Fruit fly (Drosophila melanogaster) whole organism, embryonic: Measurements from ENCODE around the gene CG11178.

ENCODE experiments used
- Aef1 ChIP-seq: fragments of 200-800 bp; sonication (Bioruptor generic); IDR thresholded peaks from 3 replicates; pipeline ENCODE4 v1.3.6; 2022; ENCODE audit warnings: missing biosample characterization, missing genetic modification characterization
- CG10979 ChIP-seq: fragments of 200-800 bp; sonication (Bioruptor generic); optimal IDR thresholded peaks from 2 replicates; lab custom pipeline; 2018; ENCODE audit warnings: missing biosample characterization, mild to moderate bottlenecking, missing genetic modification characterization, moderate library complexity
- CG11504 ChIP-seq: fragments of 200-800 bp; sonication (Bioruptor generic); optimal IDR thresholded peaks from 3 replicates; lab custom pipeline; 2019; ENCODE audit warnings: missing biosample characterization, mild to moderate bottlenecking, missing genetic modification characterization, moderate library complexity
- CG11695 ChIP-seq: fragments of 200-800 bp; sonication (Bioruptor generic); IDR thresholded peaks from 3 replicates; pipeline ENCODE4 v1.3.6; 2022; ENCODE audit warnings: missing biosample characterization, missing genetic modification characterization
- CG17568 ChIP-seq: fragments of 200-800 bp; sonication (Bioruptor generic); optimal IDR thresholded peaks from 2 replicates; lab custom pipeline; 2018; ENCODE audit warnings: missing biosample characterization, mild to moderate bottlenecking, missing genetic modification characterization, moderate library complexity
- CG17829 ChIP-seq: fragments of 200-800 bp; optimal IDR thresholded peaks from 2 replicates; lab custom pipeline; 2019; ENCODE audit warnings: missing biosample characterization, mild to moderate bottlenecking, missing genetic modification characterization, moderate library complexity
- CG1832 ChIP-seq: fragments of 200-800 bp; sonication (Bioruptor generic); optimal IDR thresholded peaks from 2 replicates; lab custom pipeline; 2017; ENCODE audit warnings: missing biosample characterization, mild to moderate bottlenecking, missing genetic modification characterization, inconsistent platforms
- CG2116 ChIP-seq: fragments of 200-800 bp; sonication (Bioruptor generic); optimal IDR thresholded peaks from 3 replicates; lab custom pipeline; 2018; ENCODE audit warnings: missing biosample characterization, mild to moderate bottlenecking, missing genetic modification characterization
- CG2199 ChIP-seq: fragments of 200-800 bp; sonication (Bioruptor generic); IDR thresholded peaks from 3 replicates; pipeline ENCODE4 v1.3.6; 2022; ENCODE audit warnings: missing biosample characterization, missing genetic modification characterization
- CG31224 ChIP-seq: fragments of 200-800 bp; sonication (Bioruptor generic); IDR thresholded peaks from 2 replicates; pipeline ENCODE4 v1.3.6; 2022; ENCODE audit warnings: missing biosample characterization, missing genetic modification characterization
- CG33557 ChIP-seq: fragments of 200-800 bp; sonication (Bioruptor generic); optimal IDR thresholded peaks from 2 replicates; lab custom pipeline; 2019; ENCODE audit warnings: missing biosample characterization, mild to moderate bottlenecking, missing genetic modification characterization, moderate library complexity
- CG34422 ChIP-seq: fragments of 200-800 bp; sonication (Bioruptor generic); IDR thresholded peaks from 3 replicates; pipeline ENCODE4 v1.3.6; 2022; ENCODE audit warnings: missing biosample characterization, missing genetic modification characterization
- CkIIα-i1 ChIP-seq: fragments of 200-800 bp; sonication (Bioruptor generic); IDR thresholded peaks from 2 replicates; pipeline ENCODE4 v1.3.6; 2022; ENCODE audit warnings: missing biosample characterization, missing genetic modification characterization
- CrebB ChIP-seq: fragments of 200-800 bp; sonication (Bioruptor generic); optimal IDR thresholded peaks from 3 replicates; lab custom pipeline; 2018; ENCODE audit warnings: missing biosample characterization, mild to moderate bottlenecking, missing genetic modification characterization
- Doc3 ChIP-seq: fragments of 200-800 bp; sonication (Bioruptor generic); IDR thresholded peaks from 3 replicates; pipeline ENCODE4 v1.3.6; 2022; ENCODE audit warnings: missing biosample characterization, missing genetic modification characterization; ENCODE audit not compliant: partially characterized antibody
- HLH4C ChIP-seq: fragments of 200-800 bp; sonication (Bioruptor generic); IDR thresholded peaks from 3 replicates; pipeline ENCODE4 v1.3.6; 2022; ENCODE audit warnings: missing biosample characterization, missing genetic modification characterization; ENCODE audit not compliant: partially characterized antibody
- MTF-1 ChIP-seq: fragments of 200-800 bp; sonication (Bioruptor generic); optimal IDR thresholded peaks from 2 replicates; lab custom pipeline; 2018; ENCODE audit warnings: missing biosample characterization, mild to moderate bottlenecking, missing genetic modification characterization, borderline replicate concordance
- Mes4 ChIP-seq: fragments of 200-800 bp; sonication (Bioruptor generic); optimal IDR thresholded peaks from 2 replicates; lab custom pipeline; 2016; ENCODE audit warnings: missing biosample characterization, missing genetic modification characterization
- Scr ChIP-seq: fragments of 200-800 bp; sonication (Bioruptor generic); IDR thresholded peaks from 2 replicates; pipeline ENCODE4 v1.3.6; 2022; ENCODE audit warnings: missing biosample characterization, missing genetic modification characterization; ENCODE audit not compliant: partially characterized antibody
- Stat92E ChIP-seq, 3 experiments: fragments of >200 bp in 2 of 3; fragments of 200-800 bp in 1 of 3; sonication (Bioruptor generic) in 1 of 3; optimal IDR thresholded peaks; 2 replicates each; lab custom pipeline; 2017 to 2019; ENCODE audit warnings: missing biosample characterization in 3 of 3, missing genetic modification characterization in 3 of 3, mild to moderate bottlenecking in 1 of 3, moderate library complexity in 1 of 3
- Trl ChIP-seq, 3 experiments: fragments of >200 bp in 2 of 3; fragments of 200-800 bp in 1 of 3; sonication (Bioruptor generic) in 1 of 3; optimal IDR thresholded peaks; 2 replicates in 1 of 3; 3 replicates in 2 of 3; lab custom pipeline; 2016 to 2017; ENCODE audit warnings: missing biosample characterization in 1 of 3, missing genetic modification characterization in 1 of 3
- Vsx1 ChIP-seq: fragments of 200-800 bp; sonication (Bioruptor generic); optimal IDR thresholded peaks from 2 replicates; lab custom pipeline; 2017; ENCODE audit warnings: missing biosample characterization, mild to moderate bottlenecking, missing genetic modification characterization, missing genetic modification reagents
- Xbp1 ChIP-seq: fragments of 200-800 bp; sonication (Bioruptor generic); optimal IDR thresholded peaks from 3 replicates; lab custom pipeline; 2016; ENCODE audit warnings: missing biosample characterization, mild to moderate bottlenecking, missing genetic modification characterization
- YL-1 ChIP-seq: fragments of 200-800 bp; sonication (Bioruptor generic); optimal IDR thresholded peaks from 3 replicates; lab custom pipeline; 2017; ENCODE audit warnings: missing biosample characterization, mild to moderate bottlenecking, missing genetic modification characterization
- ash1 ChIP-seq: fragments of 200-800 bp; sonication (Bioruptor generic); optimal IDR thresholded peaks from 2 replicates; lab custom pipeline; 2018; ENCODE audit warnings: missing biosample characterization, mild to moderate bottlenecking, missing genetic modification characterization
- br ChIP-seq: fragments of >200 bp; optimal IDR thresholded peaks from 2 replicates; lab custom pipeline; 2017
- cad ChIP-seq: fragments of >200 bp; optimal IDR thresholded peaks from 2 replicates; lab custom pipeline; 2017; ENCODE audit warnings: missing biosample characterization, missing genetic modification characterization
- cg ChIP-seq: fragments of 200-800 bp; sonication (Bioruptor generic); optimal IDR thresholded peaks from 3 replicates; lab custom pipeline; 2019; ENCODE audit warnings: missing biosample characterization, mild to moderate bottlenecking, missing genetic modification characterization, moderate library complexity
- chinmo ChIP-seq: fragments of 200-800 bp; sonication (Bioruptor generic); IDR thresholded peaks from 4 replicates; pipeline ENCODE4 v1.3.6; 2022; ENCODE audit warnings: missing biosample characterization, missing genetic modification characterization; ENCODE audit not compliant: partially characterized antibody
- chn ChIP-seq: fragments of 200-800 bp; sonication (Bioruptor generic); optimal IDR thresholded peaks from 2 replicates; lab custom pipeline; 2016; ENCODE audit warnings: missing biosample characterization, missing genetic modification characterization
- danr ChIP-seq: fragments of 200-800 bp; sonication (Bioruptor generic); IDR thresholded peaks from 2 replicates; pipeline ENCODE4 v1.3.6; 2022; ENCODE audit warnings: missing biosample characterization, missing genetic modification characterization
- gem ChIP-seq: fragments of 200-800 bp; sonication (Bioruptor generic); optimal IDR thresholded peaks from 2 replicates; lab custom pipeline; 2019; ENCODE audit warnings: missing biosample characterization, mild to moderate bottlenecking, missing genetic modification characterization, moderate library complexity
- grau ChIP-seq: fragments of 200-800 bp; optimal IDR thresholded peaks from 3 replicates; lab custom pipeline; 2019; ENCODE audit warnings: missing biosample characterization, mild to moderate bottlenecking, missing genetic modification characterization, moderate library complexity
- hth ChIP-seq: fragments of >200 bp; optimal IDR thresholded peaks from 2 replicates; lab custom pipeline; 2017; ENCODE audit warnings: inconsistent platforms
- insv ChIP-seq, 2 experiments: fragments of 200-800 bp; sonication (Bioruptor generic); optimal IDR thresholded peaks; 3 replicates each; lab custom pipeline; 2016 to 2018; ENCODE audit warnings: missing biosample characterization in 2 of 2, missing genetic modification characterization in 2 of 2
- jigr1 ChIP-seq: fragments of 200-800 bp; sonication (Bioruptor generic); IDR thresholded peaks from 3 replicates; pipeline ENCODE4 v1.3.6; 2022; ENCODE audit warnings: missing biosample characterization, missing genetic modification characterization
- kah ChIP-seq: fragments of 200-800 bp; sonication (Bioruptor generic); optimal IDR thresholded peaks from 2 replicates; lab custom pipeline; 2018; ENCODE audit warnings: missing biosample characterization, mild to moderate bottlenecking, missing genetic modification characterization
- klu ChIP-seq: fragments of 200-800 bp; sonication (Bioruptor generic); IDR thresholded peaks from 2 replicates; pipeline ENCODE4 v1.3.6; 2022; ENCODE audit warnings: missing biosample characterization, missing genetic modification characterization
- nerfin-1 ChIP-seq: fragments of 200-800 bp; sonication (Bioruptor generic); optimal IDR thresholded peaks from 3 replicates; lab custom pipeline; 2019; ENCODE audit warnings: missing biosample characterization, mild to moderate bottlenecking, missing genetic modification characterization, moderate library complexity
- onecut ChIP-seq: fragments of 200-800 bp; sonication (Bioruptor generic); IDR thresholded peaks from 2 replicates; pipeline ENCODE4 v1.3.6; 2022; ENCODE audit warnings: missing biosample characterization, missing genetic modification characterization
- pzg ChIP-seq: fragments of 200-800 bp; sonication (Bioruptor generic); optimal IDR thresholded peaks from 3 replicates; lab custom pipeline; 2018; ENCODE audit warnings: missing biosample characterization, mild to moderate bottlenecking, missing genetic modification characterization, moderate library complexity
- ro ChIP-seq: fragments of 200-800 bp; sonication (Bioruptor generic); IDR thresholded peaks from 2 replicates; pipeline ENCODE4 v1.3.6; 2022; ENCODE audit warnings: missing biosample characterization, missing genetic modification characterization
- sd ChIP-seq: fragments of 200-800 bp; sonication (Bioruptor generic); optimal IDR thresholded peaks from 3 replicates; lab custom pipeline; 2018; ENCODE audit warnings: missing biosample characterization, mild to moderate bottlenecking, missing genetic modification characterization, moderate library complexity
- unpg ChIP-seq: fragments of 200-800 bp; sonication (Bioruptor generic); optimal IDR thresholded peaks from 3 replicates; lab custom pipeline; 2018; ENCODE audit warnings: missing biosample characterization, mild to moderate bottlenecking, missing genetic modification characterization, moderate library complexity
- vvl ChIP-seq: fragments of 200-800 bp; sonication (Bioruptor generic); IDR thresholded peaks from 2 replicates; pipeline ENCODE4 v1.3.6; 2022; ENCODE audit warnings: missing biosample characterization, missing genetic modification characterization

Gene CG11178

dm6 chrX:13563483-13564443 lies 41.7 kb upstream of the CG11178 start, which contains the start of the genes CG46311 and Tpst (continued):
- peak; percentile 37 for TF ChIP-seq MTF-1 (GFP tag; lab: Kevin White, UChicago)
- peak; percentile 78 for TF ChIP-seq vvl (GFP tag; lab: Robert Waterston, UW)
- TF ChIP-seq CG31224 (GFP tag; lab: Robert Waterston, UW): peak; percentile 36; the same call in 1 of the 2 replicates
- peak; percentile 47 for TF ChIP-seq CG11504
- peak; percentile 45; the same call in 2 of the 3 replicates for TF ChIP-seq Aef1 (GFP tag; lab: Robert Waterston, UW)
- TF ChIP-seq, all 482 proteins: peak for 296

dm6 chrX:13565490-13566156 lies 39.9 kb upstream of the CG11178 start:
- TF ChIP-seq CG2116 (GFP tag; lab: Kevin White, UChicago) (no peak), cad (GFP tag; lab: Kevin White, UChicago) (no peak), pzg (GFP tag; lab: Kevin White, UChicago) (no peak), Xbp1 (GFP tag; lab: Kevin White, UChicago) (peak; percentile 2), hth (lab: Kevin White, UChicago) (no peak), ash1 (no peak), unpg (peak; percentile 13), Scr (no peak), jigr1 (no peak), sd (no peak), CG2199 (GFP tag; lab: Robert Waterston, UW) (no peak), chn (GFP tag; lab: Kevin White, UChicago) (no peak), chinmo (GFP tag; lab: Robert Waterston, UW) (0 out of 4 replicates have a peak, but pooled peaks have one; percentile 7), CG17568 (no peak), onecut (GFP tag; lab: Robert Waterston, UW) (no peak), klu (GFP tag; lab: Robert Waterston, UW) (no peak), nerfin-1 (no peak), Doc3 (no peak), CG11695 (GFP tag; lab: Robert Waterston, UW) (no peak), CG34422 (GFP tag; lab: Robert Waterston, UW) (no peak), gem (tag; lab: Kevin White, UChicago) (peak; percentile 14), danr (GFP tag; lab: Robert Waterston, UW) (no peak), Mes4 (no peak), HLH4C (no peak), CrebB (no peak), ro (GFP tag; lab: Robert Waterston, UW) (no peak), kah (GFP tag; lab: Kevin White, UChicago) (no peak), Stat92E (GFP tag; optimal IDR thresholded peaks at IDR 0.05; lab: Kevin White, UChicago) (no peak), br (lab: Kevin White, UChicago) (no peak), Trl (optimal IDR thresholded peaks at IDR 0.05; lab: Kevin White, UChicago) (no peak), Trl (GFP tag; optimal IDR thresholded peaks at IDR 0.05; lab: Kevin White, UChicago) (no peak), CG1832 (no peak), CkIIα-i1 (GFP tag; lab: Robert Waterston, UW) (no peak), CG17829 (no peak), YL-1 (GFP tag; lab: Kevin White, UChicago) (no peak), cg (GFP tag; lab: Kevin White, UChicago) (peak; percentile 27), grau (tag; lab: Kevin White, UChicago) (peak; percentile 72), CG10979 (tag; lab: Kevin White, UChicago) (no peak), insv (GFP tag; optimal IDR thresholded peaks at IDR 0.05; lab: Kevin White, UChicago) (no peak), CG33557 (GFP tag; lab: Kevin White, UChicago) (no peak), Vsx1 (GFP tag; lab: Kevin White, UChicago) (no peak)
